Fruit fly (Drosophila melanogaster) whole organism, pupa: ENCODE measurements around the gene put.

Source experiments
- CG10348 ChIP-seq: fragments of 200-800 bp; sonication (Bioruptor generic); IDR thresholded peaks from 2 replicates; pipeline ENCODE4 v1.3.6; 2022; ENCODE audit warnings: missing biosample characterization, missing genetic modification characterization
- CG12605 ChIP-seq: fragments of 200-800 bp; sonication (Bioruptor generic); IDR thresholded peaks from 2 replicates; pipeline ENCODE4 v1.3.6; 2022; ENCODE audit warnings: missing biosample characterization, missing genetic modification characterization
- CG13204 ChIP-seq: fragments of 200-800 bp; sonication (Bioruptor generic); optimal IDR thresholded peaks from 2 replicates; lab custom pipeline; 2018; ENCODE audit warnings: missing biosample characterization, mild to moderate bottlenecking, missing genetic modification characterization, moderate library complexity
- CG14655 ChIP-seq: fragments of 200-800 bp; sonication (Bioruptor generic); optimal IDR thresholded peaks from 3 replicates; lab custom pipeline; 2017; ENCODE audit warnings: mild to moderate bottlenecking, missing biosample characterization, missing genetic modification reagents, missing genetic modification characterization
- CG15710 ChIP-seq: fragments of 200-800 bp; sonication (Bioruptor generic); optimal IDR thresholded peaks from 2 replicates; lab custom pipeline; 2018; ENCODE audit warnings: missing biosample characterization, mild to moderate bottlenecking, missing genetic modification characterization, moderate library complexity
- CG17806 ChIP-seq: fragments of 200-800 bp; sonication (Bioruptor generic); optimal IDR thresholded peaks from 2 replicates; lab custom pipeline; 2018; ENCODE audit warnings: missing biosample characterization, mild to moderate bottlenecking, missing genetic modification characterization, moderate library complexity
- CG32121 ChIP-seq: fragments of 200-800 bp; sonication (Bioruptor generic); IDR thresholded peaks from 2 replicates; pipeline ENCODE4 v1.3.6; 2022; ENCODE audit warnings: missing biosample characterization, missing genetic modification characterization
- CG34367 ChIP-seq: fragments of 200-800 bp; sonication (Bioruptor generic); optimal IDR thresholded peaks from 2 replicates; lab custom pipeline; 2018; ENCODE audit warnings: missing biosample characterization, mild to moderate bottlenecking, missing genetic modification characterization
- CG4496 ChIP-seq: fragments of 200-800 bp; sonication (Bioruptor generic); IDR thresholded peaks from 3 replicates; pipeline ENCODE4 v1.3.6; 2022; ENCODE audit warnings: missing biosample characterization, missing genetic modification characterization
- CG8159 ChIP-seq: fragments of 200-800 bp; sonication (Bioruptor generic); optimal IDR thresholded peaks from 3 replicates; lab custom pipeline; 2018; ENCODE audit warnings: missing biosample characterization, mild to moderate bottlenecking, missing genetic modification characterization, moderate library complexity
- CG8301 ChIP-seq: fragments of 200-800 bp; sonication (Bioruptor generic); optimal IDR thresholded peaks from 2 replicates; lab custom pipeline; 2018; ENCODE audit warnings: missing biosample characterization, mild to moderate bottlenecking, missing genetic modification characterization
- CG9948 ChIP-seq: fragments of 200-800 bp; sonication (Bioruptor generic); optimal IDR thresholded peaks from 2 replicates; lab custom pipeline; 2018; ENCODE audit warnings: missing biosample characterization, mild to moderate bottlenecking, missing genetic modification characterization, moderate library complexity
- D1 ChIP-seq: fragments of 200-800 bp; sonication (Bioruptor generic); optimal IDR thresholded peaks from 2 replicates; lab custom pipeline; 2018; ENCODE audit warnings: missing biosample characterization, mild to moderate bottlenecking, missing genetic modification characterization, moderate library complexity
- EcR ChIP-seq: fragments of 200-800 bp; sonication (Bioruptor generic); optimal IDR thresholded peaks from 3 replicates; lab custom pipeline; 2019; ENCODE audit warnings: missing biosample characterization, missing genetic modification characterization, mild to moderate bottlenecking, moderate library complexity, missing genetic modification reagents
- Ets98B ChIP-seq: fragments of 200-800 bp; sonication (Bioruptor generic); IDR thresholded peaks from 2 replicates; pipeline ENCODE4 v1.3.6; 2022; ENCODE audit warnings: missing biosample characterization, missing genetic modification characterization
- Pif1A ChIP-seq: fragments of 200-800 bp; sonication (Bioruptor generic); optimal IDR thresholded peaks from 3 replicates; lab custom pipeline; 2016; ENCODE audit warnings: missing biosample characterization, missing genetic modification characterization
- Pif1B ChIP-seq: fragments of 200-800 bp; sonication (Bioruptor generic); optimal IDR thresholded peaks from 3 replicates; lab custom pipeline; 2016; ENCODE audit warnings: missing biosample characterization, missing genetic modification characterization
- Snoo ChIP-seq: fragments of 200-800 bp; sonication (Bioruptor generic); optimal IDR thresholded peaks from 3 replicates; lab custom pipeline; 2017; ENCODE audit warnings: missing biosample characterization, mild to moderate bottlenecking, missing genetic modification characterization, inconsistent platforms
- fd96Ca ChIP-seq: fragments of 200-800 bp; sonication (Bioruptor generic); IDR thresholded peaks from 3 replicates; pipeline ENCODE4 v1.3.6; 2022; ENCODE audit warnings: missing biosample characterization, missing genetic modification characterization
- gl ChIP-seq: fragments of 200-800 bp; sonication (Bioruptor generic); optimal IDR thresholded peaks from 2 replicates; lab custom pipeline; 2018; ENCODE audit warnings: missing biosample characterization, mild to moderate bottlenecking, missing genetic modification characterization
- rn ChIP-seq: fragments of 200-800 bp; sonication (Bioruptor generic); IDR thresholded peaks from 2 replicates; pipeline ENCODE4 v1.3.6; 2022; ENCODE audit warnings: missing biosample characterization, missing genetic modification characterization

put gene

DNA sequence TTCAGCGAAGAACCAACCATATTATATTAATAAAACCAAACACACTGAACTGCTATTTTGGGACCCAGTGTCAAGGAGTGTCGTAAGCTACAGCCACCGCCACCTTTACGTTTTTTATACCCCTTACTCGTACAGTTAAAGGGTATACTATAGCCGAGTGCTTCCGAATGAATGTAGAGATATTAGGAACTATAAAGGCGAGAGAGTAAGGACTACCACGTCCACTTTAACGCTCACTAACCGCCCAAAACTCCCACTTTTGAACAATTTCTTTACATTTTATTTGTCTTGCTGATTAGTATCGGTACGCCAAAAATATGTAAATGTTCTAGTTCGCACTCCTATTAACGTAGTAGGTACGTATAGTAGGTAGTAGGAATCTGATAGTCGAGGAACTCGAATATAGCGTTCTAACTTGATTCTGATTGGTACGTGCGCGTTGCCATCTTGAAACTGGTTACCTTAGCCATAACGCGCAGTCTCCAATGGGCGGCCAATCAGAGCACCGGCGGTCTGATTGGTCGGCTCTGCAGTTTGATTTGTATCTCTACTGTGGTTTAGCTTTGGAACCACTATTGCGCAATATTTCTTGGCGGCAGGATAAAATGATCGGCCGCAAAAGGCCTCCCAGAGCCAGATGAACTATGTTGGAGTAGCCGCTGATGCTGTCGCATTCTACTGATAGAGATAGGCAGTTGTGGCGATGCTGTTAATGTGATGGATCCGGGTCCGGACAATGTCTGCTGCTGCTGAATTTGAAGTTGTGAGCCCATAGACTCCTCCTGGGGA lies 30.6 kb upstream of the put start:
- TF ChIP-seq CG34367 (tag; lab: Kevin White, UChicago) (peak; percentile 15), Pif1A (GFP tag; lab: Kevin White, UChicago) (peak; percentile 39), CG15710 (tag; lab: Kevin White, UChicago) (peak; percentile 3), Pif1B (GFP tag; lab: Kevin White, UChicago) (peak; percentile 62), CG8301 (peak; percentile 58), CG13204 (GFP tag; lab: Kevin White, UChicago) (no peak), CG9948 (tag; lab: Kevin White, UChicago) (peak; percentile 34), CG12605 (GFP tag; lab: Robert Waterston, UW) (no peak), CG14655 (no peak), CG17806 (peak; percentile 26), fd96Ca (GFP tag; lab: Robert Waterston, UW) (peak; percentile 39; the same call in 2 of the 3 replicates), CG10348 (no peak)

DNA sequence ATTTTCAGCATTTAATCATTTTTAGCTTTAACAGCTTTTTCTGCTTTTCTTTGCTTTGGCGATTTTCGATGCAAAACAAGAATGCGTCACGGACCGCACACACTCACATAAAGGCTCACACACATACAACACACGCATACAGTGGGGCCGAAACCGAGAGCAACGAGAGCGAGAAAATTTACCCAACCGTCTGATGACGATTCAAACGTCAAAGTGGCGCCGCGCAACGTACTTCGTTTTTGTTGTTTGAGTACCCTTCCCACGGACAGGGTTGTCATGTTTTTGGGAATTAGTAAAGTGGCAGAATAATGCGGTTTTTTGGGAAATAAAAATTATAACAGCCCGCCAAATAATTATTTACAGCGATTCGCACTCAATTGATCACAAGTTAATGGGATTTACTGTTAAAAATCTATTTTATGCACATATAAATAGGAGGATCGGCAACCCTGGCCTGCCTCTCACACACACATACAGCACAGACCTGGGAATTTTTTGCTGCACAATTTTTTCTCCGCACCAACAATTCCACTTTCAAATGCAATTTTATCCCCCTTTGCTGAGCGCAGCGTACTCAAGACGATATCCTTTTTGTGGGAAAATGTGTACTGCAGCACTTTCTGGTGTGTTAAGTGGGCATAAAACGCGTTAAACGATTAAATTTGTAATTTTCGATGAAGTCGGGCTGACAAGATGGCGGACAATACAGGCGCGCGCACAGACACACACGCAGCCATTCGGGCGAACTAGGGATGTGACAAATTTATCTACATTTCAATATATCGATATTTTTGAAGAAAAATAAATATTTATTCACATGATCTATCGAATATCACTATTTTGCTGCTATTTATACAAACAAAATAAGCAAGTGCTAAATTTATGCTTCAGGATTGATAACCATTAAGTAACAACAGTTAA lies 29.7 kb upstream of the put start:
- TF ChIP-seq EcR (GFP tag; lab: Kevin White, UChicago) (peak; percentile 53), CG8301 (peak; percentile 92), Ets98B (GFP tag; lab: Robert Waterston, UW) (peak; percentile 93), CG8159 (tag; lab: Kevin White, UChicago) (peak; percentile 93), CG9948 (tag; lab: Kevin White, UChicago) (peak; percentile 81), CG13204 (GFP tag; lab: Kevin White, UChicago) (peak; percentile 80), Pif1B (GFP tag; lab: Kevin White, UChicago) (peak; percentile 83), CG14655 (peak; percentile 92), Snoo (tag; lab: Kevin White, UChicago) (peak; percentile 92), CG10348 (peak; percentile 68), gl (tag; lab: Kevin White, UChicago) (peak; percentile 83), rn (GFP tag; lab: Robert Waterston, UW) (peak; percentile 49), fd96Ca (GFP tag; lab: Robert Waterston, UW) (peak; percentile 95), CG4496 (GFP tag; lab: Robert Waterston, UW) (peak; percentile 95), Pif1A (GFP tag; lab: Kevin White, UChicago) (peak; percentile 94), CG32121 (GFP tag; lab: Robert Waterston, UW) (peak; percentile 93), CG12605 (GFP tag; lab: Robert Waterston, UW) (peak; percentile 84), D1 (tag; lab: Kevin White, UChicago) (peak; percentile 28), CG15710 (tag; lab: Kevin White, UChicago) (peak; percentile 92), CG17806 (peak; percentile 88), CG34367 (tag; lab: Kevin White, UChicago) (peak; percentile 89)
- TF ChIP-seq, all 21 proteins: peak for 21

DNA sequence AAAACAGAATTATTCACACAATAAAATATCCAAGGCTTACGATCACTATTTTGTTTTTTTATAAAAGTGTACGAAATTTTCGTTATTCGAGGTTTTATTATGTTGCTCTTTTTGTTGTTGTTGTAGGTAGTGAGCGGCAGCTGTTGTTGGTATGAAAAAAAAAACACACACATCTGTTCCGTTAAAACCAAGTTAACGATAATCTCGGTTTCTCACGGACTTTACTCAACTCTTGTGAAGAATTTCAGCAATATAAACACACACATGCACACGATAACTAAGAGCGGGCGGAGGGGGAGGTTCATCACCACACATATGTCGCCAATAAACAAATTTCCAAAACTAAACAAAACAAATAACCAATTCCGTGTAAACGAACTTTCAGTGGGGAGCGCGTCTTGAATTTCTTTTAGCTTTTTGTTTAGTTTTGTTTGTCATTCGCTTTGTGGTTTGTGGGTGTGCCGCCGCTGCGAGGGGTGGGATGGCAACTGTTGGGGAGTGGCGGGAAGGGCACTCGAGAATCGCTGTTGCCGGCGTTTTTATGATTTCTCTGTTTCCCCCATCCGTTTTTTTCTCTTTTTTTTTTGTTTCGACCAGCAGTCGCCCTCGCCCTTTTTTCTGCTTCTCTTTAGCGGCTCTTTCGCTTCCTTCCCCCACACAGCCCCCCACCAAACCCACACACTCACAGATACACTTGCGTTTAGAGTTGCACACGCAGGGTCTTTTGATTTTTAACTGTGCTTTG lies 28.9 kb upstream of the put start:
- TF ChIP-seq CG14655 (no peak), D1 (tag; lab: Kevin White, UChicago) (no peak), CG13204 (GFP tag; lab: Kevin White, UChicago) (peak; percentile 60), rn (GFP tag; lab: Robert Waterston, UW) (no peak), CG9948 (tag; lab: Kevin White, UChicago) (no peak), Snoo (tag; lab: Kevin White, UChicago) (no peak), CG8301 (no peak), Pif1B (GFP tag; lab: Kevin White, UChicago) (no peak), CG17806 (no peak), gl (tag; lab: Kevin White, UChicago) (no peak), EcR (GFP tag; lab: Kevin White, UChicago) (peak; percentile 55)
- TF ChIP-seq, all 21 proteins: peak for 2

dm6 chr3R:14653039-14653852 lies 27.7 kb upstream of the put start:
- peak; percentile 55 for TF ChIP-seq CG32121 (GFP tag; lab: Robert Waterston, UW)
- TF ChIP-seq CG14655 = peak; percentile 22
- peak; percentile 54 for TF ChIP-seq Ets98B (GFP tag; lab: Robert Waterston, UW)
- TF ChIP-seq CG15710 (tag; lab: Kevin White, UChicago) = no peak
- no peak for TF ChIP-seq CG8159 (tag; lab: Kevin White, UChicago)
- TF ChIP-seq D1 (tag; lab: Kevin White, UChicago) = peak; percentile 25
- peak; percentile 26 for TF ChIP-seq Snoo (tag; lab: Kevin White, UChicago)
- TF ChIP-seq gl (tag; lab: Kevin White, UChicago) = peak; percentile 56
- peak; percentile 54 for TF ChIP-seq fd96Ca (GFP tag; lab: Robert Waterston, UW)
- no peak for TF ChIP-seq CG10348
- peak; percentile 13 for TF ChIP-seq CG8301
- peak; percentile 51 for TF ChIP-seq CG4496 (GFP tag; lab: Robert Waterston, UW)
- no peak for TF ChIP-seq Pif1A (GFP tag; lab: Kevin White, UChicago)
- peak; percentile 56 for TF ChIP-seq CG13204 (GFP tag; lab: Kevin White, UChicago)
- no peak for TF ChIP-seq Pif1B (GFP tag; lab: Kevin White, UChicago)
- no peak for TF ChIP-seq CG12605 (GFP tag; lab: Robert Waterston, UW)
- peak; percentile 79 for TF ChIP-seq EcR (GFP tag; lab: Kevin White, UChicago)
